Worm (Caenorhabditis elegans): Measurements from ENCODE around the gene col-150.

col-150 gene

DNA sequence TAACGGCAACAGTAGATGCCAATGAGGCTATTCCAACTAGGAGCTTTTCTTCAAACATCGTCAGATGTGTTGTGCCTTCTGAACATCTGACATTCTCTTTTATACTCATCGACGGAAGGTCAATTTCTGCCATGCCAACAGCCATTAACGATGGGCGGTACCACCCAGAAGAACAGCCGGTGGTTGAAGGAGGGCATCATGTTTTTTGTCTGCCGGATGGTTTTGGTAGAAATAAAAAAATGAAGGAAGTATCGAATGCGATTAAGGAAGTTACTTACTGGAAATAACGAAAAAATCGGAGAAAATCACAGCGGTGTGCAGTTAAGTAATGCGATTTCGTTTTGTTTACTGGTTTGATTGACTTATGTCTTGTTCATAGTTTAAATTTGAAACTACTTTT is at the start of gene col-150:
Gene col-150, minus strand, starts transcription at position 101 of the 400 bp plus-strand sequence.
- TF ChIP-seq mxl-1 (tag; optimal IDR thresholded peaks at IDR 0.05) (no peak), unc-130 (GFP tag; optimal IDR thresholded peaks at IDR 0.05) (no peak), lag-1 (GFP tag; IDR thresholded peaks at IDR 0.05) (no peak), snpc-3.4 (tag; optimal IDR thresholded peaks at IDR 0.05) (no peak), egl-18 (GFP tag; IDR thresholded peaks at IDR 0.05) (no peak), Y56A3A.18 (GFP tag; IDR thresholded peaks at IDR 0.05) (no peak), zfh-2 (GFP tag; conservative IDR thresholded peaks at IDR 0.05) (no peak), aptf-2 (GFP tag; conservative IDR thresholded peaks at IDR 0.05) (no peak), ceh-100 (GFP tag; IDR thresholded peaks at IDR 0.05) (no peak), lsl-1 (GFP tag; optimal IDR thresholded peaks at IDR 0.05) (no peak), nhr-120 (GFP tag; IDR thresholded peaks at IDR 0.05) (no peak), ama-1 (optimal IDR thresholded peaks at IDR 0.05) (no peak), ama-1 (GFP tag; optimal IDR thresholded peaks at IDR 0.05) (no peak), ztf-22 (GFP tag; optimal IDR thresholded peaks at IDR 0.05) (no peak), let-607 (tag; optimal IDR thresholded peaks at IDR 0.05) (no peak), hsf-1 (GFP tag; IDR thresholded peaks at IDR 0.05) (no peak), madf-6 (GFP tag; IDR thresholded peaks at IDR 0.05) (no peak)

- no peak for TF ChIP-seq snpc-1.3 (tag; optimal IDR thresholded peaks at IDR 0.05; ENCODE audit: insufficient read depth)
- no peak for TF ChIP-seq ztf-3 (GFP tag; optimal IDR thresholded peaks at IDR 0.05)
- TF ChIP-seq egl-18 (GFP tag; IDR thresholded peaks at IDR 0.05), result no peak
- TF ChIP-seq B0019.2 (GFP tag; conservative IDR thresholded peaks at IDR 0.05), result no peak
- TF ChIP-seq let-607 (tag; optimal IDR thresholded peaks at IDR 0.05), result no peak
- TF ChIP-seq zim-3 (tag; optimal IDR thresholded peaks at IDR 0.05), result no peak
- 0 out of 2 replicates have a peak, but pooled peaks have one; percentile 11 for TF ChIP-seq B0336.3 (GFP tag; IDR thresholded peaks at IDR 0.05)
- peak; percentile 38 for TF ChIP-seq chd-7 (tag; optimal IDR thresholded peaks at IDR 0.05)
- TF ChIP-seq ztf-26 (tag; optimal IDR thresholded peaks at IDR 0.05), result no peak
- TF ChIP-seq aptf-3 (GFP tag; IDR thresholded peaks at IDR 0.05), result 0 out of 2 replicates have a peak, but pooled peaks have one; percentile 71
- peak; percentile 27 for TF ChIP-seq atf-7 (tag; optimal IDR thresholded peaks at IDR 0.05)
- no peak for TF ChIP-seq gei-17 (GFP tag; optimal IDR thresholded peaks at IDR 0.05)
- TF ChIP-seq Y53G8AR.9 (GFP tag; conservative IDR thresholded peaks at IDR 0.05), result no peak; the same call in 1 of the 2 replicates
- TF ChIP-seq attf-6 (GFP tag; IDR thresholded peaks at IDR 0.05), result 0 out of 2 replicates have a peak, but pooled peaks have one; percentile 17
- 0 out of 2 replicates have a peak, but pooled peaks have one; percentile 59 for TF ChIP-seq ekl-4 (GFP tag; IDR thresholded peaks at IDR 0.05)
- TF ChIP-seq fkh-3 (tag; optimal IDR thresholded peaks at IDR 0.05), result no peak
- peak; percentile 48; the same call in 1 of the 2 replicates for TF ChIP-seq pbrm-1 (GFP tag; IDR thresholded peaks at IDR 0.05)
- TF ChIP-seq F52B5.7 (tag; optimal IDR thresholded peaks at IDR 0.05), result peak; percentile 8
- peak; percentile 39 for TF ChIP-seq ceh-79 (tag; optimal IDR thresholded peaks at IDR 0.05)
- no peak for TF ChIP-seq tbx-9 (tag; optimal IDR thresholded peaks at IDR 0.05; ENCODE audit: borderline replicate concordance)
- TF ChIP-seq Y79H2A.3 (GFP tag; conservative IDR thresholded peaks at IDR 0.05), result peak; percentile 66; the same call in 1 of the 2 replicates
- TF ChIP-seq madf-3 (GFP tag; IDR thresholded peaks at IDR 0.05), result peak; percentile 76
- no peak for TF ChIP-seq pha-4 (tag; optimal IDR thresholded peaks at IDR 0.05)
- TF ChIP-seq ceh-27 (GFP tag; optimal IDR thresholded peaks at IDR 0.05), result no peak
- TF ChIP-seq ceh-58 (GFP tag; IDR thresholded peaks at IDR 0.05), result no peak
- TF ChIP-seq athp-1 (tag; optimal IDR thresholded peaks at IDR 0.05), result peak; percentile 74
- peak; percentile 2 for TF ChIP-seq lin-54 (GFP tag; optimal IDR thresholded peaks at IDR 0.05)
- no peak for TF ChIP-seq snpc-1.1 (tag; optimal IDR thresholded peaks at IDR 0.05; ENCODE audit: insufficient read depth)
- TF ChIP-seq hsf-1 (GFP tag; IDR thresholded peaks at IDR 0.05), result peak; percentile 63
- TF ChIP-seq hlh-12 (tag; optimal IDR thresholded peaks at IDR 0.05), result no peak
- TF ChIP-seq D2030.7 (GFP tag; IDR thresholded peaks at IDR 0.05), result peak; percentile 15; the same call in 1 of the 2 replicates
- no peak for TF ChIP-seq F23B12.7 (tag; optimal IDR thresholded peaks at IDR 0.05; ENCODE audit: insufficient read depth)
- peak; percentile 56 for TF ChIP-seq F10E7.11 (tag; optimal IDR thresholded peaks at IDR 0.05)
- no peak for TF ChIP-seq Y67H2A.10 (GFP tag; conservative IDR thresholded peaks at IDR 0.05)
These were observed 48.5 kb upstream of the col-150 start, which contains the start of gene K07C5.3 for ce11 chrV:10342904-10343303. Gene K07C5.3, plus strand, starts transcription at chrV:10343032.
